Worm (Caenorhabditis elegans) whole organism, late embryonic: ENCODE measurements around the gene nhr-16.

Experiments
- lim-6 ChIP-seq: sonication (generic microtip); optimal IDR thresholded peaks from 2 replicates; lab custom pipeline; 2016; ENCODE audit warnings: missing genetic modification characterization, missing compliant biosample characterization
- nfya-1 ChIP-seq: sonication (generic microtip); optimal IDR thresholded peaks from 2 replicates; lab custom pipeline; 2017; ENCODE audit warnings: missing genetic modification characterization, mild to moderate bottlenecking, missing compliant biosample characterization, antibody characterized with exemption, moderate library complexity
- unc-42 ChIP-seq: sonication (generic microtip); optimal IDR thresholded peaks from 2 replicates; lab custom pipeline; 2016; ENCODE audit warnings: missing genotype, missing genetic modification characterization, missing compliant biosample characterization

DNA sequence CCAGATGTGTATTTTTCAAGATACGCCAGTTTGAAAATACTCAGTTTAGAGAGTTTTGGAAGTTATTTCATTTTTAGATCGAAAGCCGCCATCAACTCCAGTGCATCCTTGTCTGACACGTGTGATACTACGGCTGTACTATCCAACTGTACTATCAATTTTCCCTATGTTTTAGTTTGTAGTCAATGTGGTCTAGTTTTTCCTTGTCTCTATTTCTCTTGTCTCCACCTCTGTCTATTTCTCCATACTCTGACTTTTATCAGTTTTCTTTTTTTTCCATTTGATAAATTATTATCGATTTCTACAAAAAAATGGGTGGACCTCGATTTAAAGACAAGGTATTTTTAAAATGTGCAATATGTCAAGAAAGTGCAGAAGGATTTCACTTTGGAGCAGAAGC lies at the start of gene nhr-16:
- no peak for TF ChIP-seq unc-42 (tag; lab: Kevin White, UChicago)
- TF ChIP-seq nfya-1: no peak
- TF ChIP-seq lim-6 (tag; lab: Kevin White, UChicago): no peak
